Fruit fly (Drosophila melanogaster) whole organism, embryonic: Measurements from ENCODE around the gene Ank2.

Experiments
- Blimp-1 ChIP-seq: fragments of 200-800 bp; sonication (Bioruptor generic); optimal IDR thresholded peaks from 3 replicates; lab custom pipeline; 2018; ENCODE audit warnings: missing biosample characterization, missing genetic modification characterization, mild to moderate bottlenecking, moderate library complexity, missing genetic modification reagents
- CG10979 ChIP-seq: fragments of 200-800 bp; sonication (Bioruptor generic); optimal IDR thresholded peaks from 2 replicates; lab custom pipeline; 2018; ENCODE audit warnings: missing biosample characterization, mild to moderate bottlenecking, missing genetic modification characterization, moderate library complexity
- CG11504 ChIP-seq: fragments of 200-800 bp; sonication (Bioruptor generic); optimal IDR thresholded peaks from 3 replicates; lab custom pipeline; 2019; ENCODE audit warnings: missing biosample characterization, mild to moderate bottlenecking, missing genetic modification characterization, moderate library complexity
- CG11696 ChIP-seq: fragments of 200-800 bp; sonication (Bioruptor generic); IDR thresholded peaks from 2 replicates; pipeline ENCODE4 v1.3.6; 2022; ENCODE audit warnings: missing biosample characterization, missing genetic modification characterization
- CG14441 ChIP-seq: fragments of 200-800 bp; sonication (Bioruptor generic); IDR thresholded peaks from 2 replicates; pipeline ENCODE4 v1.3.6; 2022; ENCODE audit warnings: missing biosample characterization, missing genetic modification characterization
- CG16779 ChIP-seq: fragments of 200-800 bp; sonication (Bioruptor generic); IDR thresholded peaks from 2 replicates; pipeline ENCODE4 v1.3.6; 2022; ENCODE audit warnings: missing biosample characterization, missing genetic modification characterization
- CG18011 ChIP-seq: fragments of 200-800 bp; sonication (Bioruptor generic); optimal IDR thresholded peaks from 2 replicates; lab custom pipeline; 2017; ENCODE audit warnings: missing biosample characterization, missing genetic modification characterization, mild to moderate bottlenecking, moderate library complexity, missing genotype
- CG18262 ChIP-seq: fragments of 200-800 bp; optimal IDR thresholded peaks from 3 replicates; lab custom pipeline; 2019; ENCODE audit warnings: missing biosample characterization, mild to moderate bottlenecking, missing genetic modification characterization, moderate library complexity
- CG2712 ChIP-seq: fragments of 200-800 bp; optimal IDR thresholded peaks from 3 replicates; lab custom pipeline; 2019; ENCODE audit warnings: missing biosample characterization, mild to moderate bottlenecking, missing genetic modification characterization, moderate library complexity
- CG2889 ChIP-seq: fragments of 200-800 bp; sonication (Bioruptor generic); IDR thresholded peaks from 3 replicates; pipeline ENCODE4 v1.3.6; 2022; ENCODE audit warnings: missing biosample characterization, missing genetic modification characterization
- CG31441 ChIP-seq: fragments of 200-800 bp; sonication (Bioruptor generic); IDR thresholded peaks from 2 replicates; pipeline ENCODE4 v1.3.6; 2022; ENCODE audit warnings: missing biosample characterization, missing genetic modification characterization
- CG3995 ChIP-seq: fragments of 200-800 bp; sonication (Bioruptor generic); optimal IDR thresholded peaks from 3 replicates; lab custom pipeline; 2016; ENCODE audit warnings: missing biosample characterization, missing genetic modification characterization
- CG4282 ChIP-seq: fragments of 200-800 bp; sonication (Bioruptor generic); optimal IDR thresholded peaks from 2 replicates; lab custom pipeline; 2016; ENCODE audit warnings: missing biosample characterization, missing genetic modification characterization
- CG4360 ChIP-seq: fragments of 200-800 bp; sonication (Bioruptor generic); IDR thresholded peaks from 2 replicates; pipeline ENCODE4 v1.3.6; 2022; ENCODE audit warnings: missing biosample characterization, missing genetic modification characterization
- CG8388 ChIP-seq: fragments of 200-800 bp; sonication (Bioruptor generic); optimal IDR thresholded peaks from 2 replicates; lab custom pipeline; 2019; ENCODE audit warnings: missing biosample characterization, mild to moderate bottlenecking, missing genetic modification characterization, moderate library complexity
- CrebB ChIP-seq: fragments of 200-800 bp; sonication (Bioruptor generic); optimal IDR thresholded peaks from 3 replicates; lab custom pipeline; 2018; ENCODE audit warnings: missing biosample characterization, mild to moderate bottlenecking, missing genetic modification characterization
- Drgx ChIP-seq: fragments of 200-800 bp; sonication (Bioruptor generic); IDR thresholded peaks from 2 replicates; pipeline ENCODE4 v1.3.6; 2022; ENCODE audit warnings: missing biosample characterization, missing genetic modification characterization
- Ets65A ChIP-seq: fragments of 200-800 bp; sonication (Bioruptor generic); peaks from one replicate; lab custom pipeline; 2016; ENCODE audit warnings: missing biosample characterization, missing genetic modification characterization
- Hmr ChIP-seq: fragments of 200-800 bp; sonication (Bioruptor generic); optimal IDR thresholded peaks from 3 replicates; lab custom pipeline; 2017; ENCODE audit warnings: mild to moderate bottlenecking, missing biosample characterization, missing genetic modification reagents, missing genetic modification characterization
- Pdp1 ChIP-seq, 2 experiments: fragments of 200-800 bp; sonication (Bioruptor generic); optimal IDR thresholded peaks; 3 replicates each; lab custom pipeline; 2016; ENCODE audit warnings: missing biosample characterization in 2 of 2, missing genetic modification characterization in 2 of 2, mild to moderate bottlenecking in 1 of 2, moderate library complexity in 1 of 2
- Xrp1 ChIP-seq: fragments of 200-800 bp; sonication (Bioruptor generic); IDR thresholded peaks from 2 replicates; pipeline ENCODE4 v1.3.6; 2022; ENCODE audit warnings: missing biosample characterization, missing genetic modification characterization
- bbx ChIP-seq: fragments of 200-800 bp; sonication (Bioruptor generic); IDR thresholded peaks from 2 replicates; pipeline ENCODE4 v1.3.6; 2022; ENCODE audit warnings: missing biosample characterization, missing genetic modification characterization; ENCODE audit not compliant: partially characterized antibody
- bsh ChIP-seq, 2 experiments: fragments of 200-800 bp; sonication (Bioruptor generic); optimal IDR thresholded peaks; 2 replicates each; lab custom pipeline; 2017 to 2018; ENCODE audit warnings: mild to moderate bottlenecking in 2 of 2, missing biosample characterization in 2 of 2, missing genetic modification characterization in 2 of 2, moderate library complexity in 1 of 2
- gem ChIP-seq: fragments of 200-800 bp; sonication (Bioruptor generic); optimal IDR thresholded peaks from 2 replicates; lab custom pipeline; 2019; ENCODE audit warnings: missing biosample characterization, mild to moderate bottlenecking, missing genetic modification characterization, moderate library complexity
- grau ChIP-seq: fragments of 200-800 bp; optimal IDR thresholded peaks from 3 replicates; lab custom pipeline; 2019; ENCODE audit warnings: missing biosample characterization, mild to moderate bottlenecking, missing genetic modification characterization, moderate library complexity
- grn ChIP-seq: fragments of 200-800 bp; sonication (Bioruptor generic); optimal IDR thresholded peaks from 3 replicates; lab custom pipeline; 2017; ENCODE audit warnings: missing biosample characterization, missing genetic modification characterization
- hth ChIP-seq: fragments of >200 bp; optimal IDR thresholded peaks from 2 replicates; lab custom pipeline; 2017; ENCODE audit warnings: inconsistent platforms
- kay ChIP-seq: fragments of 200-800 bp; sonication (Bioruptor generic); optimal IDR thresholded peaks from 2 replicates; lab custom pipeline; 2016; ENCODE audit warnings: missing biosample characterization, missing genetic modification characterization
- lola ChIP-seq, 3 experiments: fragments of >200 bp in 2 of 3; fragments of 200-800 bp in 1 of 3; sonication (Bioruptor generic) in 1 of 3; optimal IDR thresholded peaks; 2 replicates each; lab custom pipeline; 2017 to 2019; ENCODE audit warnings: missing biosample characterization in 3 of 3, missing genetic modification characterization in 3 of 3, mild to moderate bottlenecking in 1 of 3, moderate library complexity in 1 of 3
- nmo ChIP-seq: fragments of 200-800 bp; sonication (Bioruptor generic); optimal IDR thresholded peaks from 2 replicates; lab custom pipeline; 2018; ENCODE audit warnings: missing biosample characterization, mild to moderate bottlenecking, missing genetic modification characterization, moderate library complexity
- phol ChIP-seq: fragments of 200-800 bp; sonication (Bioruptor generic); optimal IDR thresholded peaks from 3 replicates; lab custom pipeline; 2018; ENCODE audit warnings: missing biosample characterization, mild to moderate bottlenecking, missing genetic modification characterization, moderate library complexity
- row ChIP-seq: fragments of 200-800 bp; sonication (Bioruptor generic); IDR thresholded peaks from 3 replicates; pipeline ENCODE4 v1.3.6; 2022; ENCODE audit warnings: missing biosample characterization, missing genetic modification characterization
- sens ChIP-seq: fragments of 200-800 bp; sonication (Bioruptor generic); peaks from one replicate; lab custom pipeline; 2016; ENCODE audit warnings: missing biosample characterization, missing genetic modification characterization
- slou ChIP-seq: fragments of 200-800 bp; sonication (Bioruptor generic); optimal IDR thresholded peaks from 3 replicates; lab custom pipeline; 2016; ENCODE audit warnings: missing biosample characterization, missing genetic modification characterization
- sna ChIP-seq: fragments of 200-800 bp; sonication (Bioruptor generic); IDR thresholded peaks from 2 replicates; pipeline ENCODE4 v1.3.6; 2022; ENCODE audit warnings: missing biosample characterization, missing genetic modification characterization; ENCODE audit not compliant: partially characterized antibody
- tna ChIP-seq: fragments of 200-800 bp; sonication (Bioruptor generic); IDR thresholded peaks from 2 replicates; pipeline ENCODE4 v1.3.6; 2022; ENCODE audit warnings: missing biosample characterization, missing genetic modification characterization; ENCODE audit not compliant: partially characterized antibody
- z ChIP-seq: fragments of 200-800 bp; sonication (Bioruptor generic); IDR thresholded peaks from 3 replicates; pipeline ENCODE4 v1.3.6; 2022; ENCODE audit warnings: missing biosample characterization, missing genetic modification characterization

Gene Ank2

DNA sequence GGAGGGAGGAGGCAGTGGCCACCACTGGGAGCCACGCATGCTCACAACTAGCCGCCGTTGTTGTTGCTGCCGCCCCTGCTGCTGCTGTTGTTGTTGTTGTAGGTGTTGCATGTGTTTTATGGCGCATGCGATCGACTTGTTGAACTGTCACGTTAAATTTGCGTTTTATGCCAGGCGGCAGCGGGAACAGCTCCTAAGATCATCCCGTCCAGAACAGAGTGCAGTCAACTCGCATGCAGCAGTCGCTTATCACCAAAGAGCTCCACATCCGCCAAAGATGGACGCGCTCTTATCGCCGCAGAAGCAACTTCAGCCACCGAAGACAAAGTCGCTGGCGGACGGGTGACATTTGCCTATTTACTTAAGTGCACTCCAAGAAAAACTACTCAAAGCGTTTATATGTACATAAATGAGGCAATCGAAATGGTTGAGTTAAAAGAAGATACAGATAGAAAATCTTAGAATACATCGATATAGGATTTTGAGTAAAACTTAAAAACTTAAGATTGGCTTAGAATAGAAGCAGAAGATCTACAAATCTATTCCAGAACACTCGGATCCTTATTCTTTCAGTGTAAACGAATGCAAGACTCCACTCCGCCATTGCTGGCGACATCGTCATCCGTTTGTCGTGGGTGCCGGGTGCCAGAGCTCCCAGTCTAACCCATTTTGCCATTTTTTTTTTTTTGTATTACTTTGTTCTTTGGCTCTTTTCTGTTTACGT lies 85.5 kb downstream of the Ank2 start:
- peak; percentile 15 for TF ChIP-seq CG10979 (tag; lab: Kevin White, UChicago)
- TF ChIP-seq Pdp1 (GFP tag; optimal IDR thresholded peaks at IDR 0.05; lab: Kevin White, UChicago), result no peak
- TF ChIP-seq z (GFP tag; lab: Robert Waterston, UW), result no peak
- no peak for TF ChIP-seq nmo (GFP tag; lab: Kevin White, UChicago)
- TF ChIP-seq Xrp1 (GFP tag; lab: Robert Waterston, UW), result 0 out of 2 replicates have a peak, but pooled peaks have one; percentile 23
- peak; percentile 41 for TF ChIP-seq gem (tag; lab: Kevin White, UChicago)
- peak; percentile 4 for TF ChIP-seq CG11504
- TF ChIP-seq CG31441 (GFP tag; lab: Robert Waterston, UW), result 0 out of 2 replicates have a peak, but pooled peaks have one; percentile 21
- peak; percentile 75 for TF ChIP-seq Ets65A (GFP tag; lab: Kevin White, UChicago)
- TF ChIP-seq phol (tag; lab: Kevin White, UChicago), result peak; percentile 21
- no peak for TF ChIP-seq CG3995 (GFP tag; lab: Kevin White, UChicago)
- TF ChIP-seq Drgx (GFP tag; lab: Robert Waterston, UW), result peak; percentile 65
- peak; percentile 17 for TF ChIP-seq CG8388
- no peak for TF ChIP-seq CG4282
- peak in 1 of 2 experiments; percentile 38 for TF ChIP-seq bsh (GFP tag; optimal IDR thresholded peaks at IDR 0.05; lab: Kevin White, UChicago)
- peak; percentile 22; the same call in 1 of the 3 replicates for TF ChIP-seq row (GFP tag; lab: Robert Waterston, UW)
- no peak for TF ChIP-seq CG18011
- peak; percentile 21 for TF ChIP-seq CG18262 (tag; lab: Kevin White, UChicago)
- no peak for TF ChIP-seq CG16779 (GFP tag; lab: Robert Waterston, UW)
- no peak for TF ChIP-seq Hmr (GFP tag; lab: Kevin White, UChicago)
- TF ChIP-seq CG4360 (GFP tag; lab: Robert Waterston, UW), result peak; percentile 78
- no peak for TF ChIP-seq kay (GFP tag; lab: Kevin White, UChicago)
- no peak for TF ChIP-seq bbx (GFP tag; lab: Robert Waterston, UW)
- TF ChIP-seq CG14441 (GFP tag; lab: Robert Waterston, UW), result 0 out of 2 replicates have a peak, but pooled peaks have one; percentile 19
- no peak for TF ChIP-seq hth (lab: Kevin White, UChicago)
- TF ChIP-seq sna, result no peak
- TF ChIP-seq slou (GFP tag; lab: Kevin White, UChicago), result no peak
- TF ChIP-seq tna (GFP tag; lab: Robert Waterston, UW), result no peak
- TF ChIP-seq lola (GFP tag; optimal IDR thresholded peaks at IDR 0.05; lab: Kevin White, UChicago), result peak in 1 of 3 experiments; percentile 2
- peak; percentile 9 for TF ChIP-seq Blimp-1
- TF ChIP-seq CG2712 (tag; lab: Kevin White, UChicago), result peak; percentile 37
- peak; percentile 79 for TF ChIP-seq sens

DNA sequence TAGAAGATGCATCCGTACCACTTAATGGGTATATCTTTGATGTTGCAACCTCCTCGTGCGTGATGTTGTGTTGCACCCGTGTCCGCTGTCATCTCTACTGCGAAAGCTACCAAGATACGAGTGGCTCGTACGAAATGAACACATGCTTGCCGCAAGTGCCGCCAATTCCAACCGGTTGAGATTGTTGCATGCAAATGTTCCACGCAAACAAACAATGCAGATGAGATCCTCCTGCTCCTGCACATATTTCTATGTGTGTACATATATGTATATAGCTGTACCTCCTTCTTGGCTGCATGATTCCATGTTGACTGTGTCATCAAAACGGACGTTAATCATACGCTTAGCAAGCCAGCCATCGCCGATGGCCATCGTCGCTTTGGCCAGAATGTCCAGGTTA lies 88.1 kb downstream of the Ank2 start:
- TF ChIP-seq grau (tag; lab: Kevin White, UChicago) (no peak), CG2889 (GFP tag; lab: Robert Waterston, UW) (no peak), CG11696 (GFP tag; lab: Robert Waterston, UW) (no peak), CrebB (tag; lab: Kevin White, UChicago) (no peak), grn (GFP tag; lab: Kevin White, UChicago) (no peak)
